Fruit fly (Drosophila melanogaster): ENCODE measurements around the gene Lar.

dm6 chr2L:19548158-19548557 is 38.3 kb upstream of the Lar start, which contains the start of gene Tep4:
- TF ChIP-seq Sin3A (optimal IDR thresholded peaks at IDR 0.05) = no peak
- TF ChIP-seq h (optimal IDR thresholded peaks at IDR 0.05) = no peak
- no peak for TF ChIP-seq psq (optimal IDR thresholded peaks at IDR 0.05)
- TF ChIP-seq ttk (optimal IDR thresholded peaks at IDR 0.05) = no peak
- TF ChIP-seq insv (optimal IDR thresholded peaks at IDR 0.05) = no peak
